Fruit fly (Drosophila melanogaster): ENCODE data around the gene hyx.
A peak's percentile ranks its signal among the peaks of the same experiment; 100 is the strongest.

- peak; percentile 89 for TF ChIP-seq bab1 (GFP tag; optimal IDR thresholded peaks at IDR 0.05)
- TF ChIP-seq kay (GFP tag; ENCODE audit: borderline replicate concordance) = peak; percentile 92
- TF ChIP-seq CG12768 (GFP tag; optimal IDR thresholded peaks at IDR 0.05) = no peak
- TF ChIP-seq CG5204 (GFP tag; optimal IDR thresholded peaks at IDR 0.05) = peak; percentile 43
- TF ChIP-seq CG33017 (tag; optimal IDR thresholded peaks at IDR 0.05) = peak; percentile 73
Observed at dm6 chr3R:9055119-9056105, 16.9 kb downstream of the hyx start.
